Worm (Caenorhabditis elegans) whole organism, midembryonic: Measurements from ENCODE around the gene misc-1.

Experiments
- T22C8.4 ChIP-seq: fragments of 200-800 bp; sonication (Bioruptor generic); IDR thresholded peaks from 2 replicates; pipeline ENCODE4 v1.3.6; 2022; ENCODE audit warnings: missing genetic modification characterization, missing compliant biosample characterization
- cog-1 ChIP-seq: sonication (generic microtip); optimal IDR thresholded peaks from 2 replicates; lab custom pipeline; 2016; ENCODE audit warnings: missing genetic modification characterization, missing compliant biosample characterization
- flt-1 ChIP-seq: fragments of 200-800 bp; sonication (Bioruptor generic); IDR thresholded peaks from 2 replicates; pipeline ENCODE4 v1.3.6; 2022; ENCODE audit warnings: missing genetic modification characterization, missing compliant biosample characterization
- klf-2 ChIP-seq: fragments of 200-800 bp; sonication (Bioruptor generic); conservative IDR thresholded peaks from 2 replicates; pipeline ENCODE4 v1.3.6; 2022; ENCODE audit warnings: missing genetic modification reagents, missing genetic modification characterization, missing compliant biosample characterization
- ref-1 ChIP-seq: fragments of 200-800 bp; sonication (Bioruptor generic); conservative IDR thresholded peaks from 2 replicates; pipeline ENCODE4 v1.3.6; 2022; ENCODE audit warnings: missing genetic modification reagents, missing genetic modification characterization, missing compliant biosample characterization
- ztf-23 ChIP-seq: fragments of 200-800 bp; sonication (Bioruptor generic); IDR thresholded peaks from 2 replicates; pipeline ENCODE4 v1.3.6; 2022; ENCODE audit warnings: missing genetic modification reagents, missing genetic modification characterization, missing compliant biosample characterization
- ztf-29 ChIP-seq: fragments of 200-800 bp; sonication (Bioruptor generic); IDR thresholded peaks from 2 replicates; pipeline ENCODE4 v1.3.6; 2022; ENCODE audit warnings: missing genetic modification reagents, missing genetic modification characterization, missing compliant biosample characterization

DNA sequence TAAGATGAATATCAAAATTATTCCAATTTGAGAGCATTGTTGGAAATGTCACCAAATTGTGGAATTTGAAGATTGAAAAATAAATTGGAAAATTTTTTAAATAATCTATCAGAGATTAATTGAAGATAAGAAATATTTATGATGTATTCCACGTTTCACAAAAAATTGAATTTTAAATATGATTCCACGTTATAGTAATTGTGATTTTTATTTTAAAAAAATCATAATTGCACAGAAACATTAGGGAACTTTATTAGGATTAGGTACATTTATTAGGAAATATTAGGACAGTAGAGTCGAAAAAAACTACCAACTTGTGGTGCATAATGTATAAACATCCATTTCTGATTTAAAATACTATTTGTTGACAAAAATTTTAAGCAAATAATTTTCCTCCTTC is 8.2 kb downstream of the misc-1 start, which contains the start of gene B0432.11:
- TF ChIP-seq cog-1 (tag; lab: Kevin White, UChicago) (no peak), klf-2 (GFP tag; lab: Robert Waterston, UW) (no peak), flt-1 (GFP tag; lab: Robert Waterston, UW) (no peak), ztf-29 (GFP tag; lab: Robert Waterston, UW) (no peak), T22C8.4 (GFP tag; lab: Robert Waterston, UW) (no peak), ref-1 (GFP tag; lab: Robert Waterston, UW) (no peak), ztf-23 (GFP tag; lab: Robert Waterston, UW) (no peak)
